Worm (Caenorhabditis elegans) whole organism, mixed stage, embryonic: ENCODE data around the gene D1046.18.

ENCODE experiments used
- lsy-2 ChIP-seq: fragments of 150-350 bp; optimal IDR thresholded peaks from 2 replicates; lab custom pipeline; 2014; ENCODE audit warnings: missing biosample characterization, missing genetic modification characterization
- nhr-28 ChIP-seq: fragments of 150-350 bp; optimal IDR thresholded peaks from 2 replicates; lab custom pipeline; 2014; ENCODE audit warnings: missing biosample characterization, missing genetic modification characterization
- sptf-1 ChIP-seq: sonication (generic microtip); optimal IDR thresholded peaks from 2 replicates; lab custom pipeline; 2017; ENCODE audit warnings: mild to moderate bottlenecking, missing genetic modification characterization, moderate library complexity, missing compliant biosample characterization
- unc-39 ChIP-seq: fragments of 150-350 bp; optimal IDR thresholded peaks from 2 replicates; lab custom pipeline; 2014; ENCODE audit warnings: missing biosample characterization, missing genetic modification characterization

DNA sequence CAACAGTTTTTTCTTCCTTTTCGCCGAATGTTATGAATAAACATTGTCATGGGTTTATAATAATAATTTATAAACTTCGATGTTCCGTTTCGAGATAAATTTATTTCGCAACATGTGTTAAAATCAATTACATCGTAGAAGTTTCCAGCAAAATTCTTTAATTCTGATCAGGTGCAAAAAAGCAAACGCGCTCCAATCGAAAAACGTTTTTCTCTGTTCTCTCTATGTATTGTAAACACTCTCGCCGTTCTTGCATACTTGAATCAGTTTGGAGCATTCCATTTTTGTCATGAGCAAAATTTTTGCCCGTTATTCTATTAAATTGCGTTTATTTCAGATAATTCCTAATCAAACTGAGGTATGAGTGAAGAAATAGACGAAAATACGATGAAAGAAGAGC is 36.3 kb upstream of the D1046.18 start, which contains the start of gene rad-54.L2:
- TF ChIP-seq sptf-1 (tag; lab: Kevin White, UChicago) = no peak
- TF ChIP-seq lsy-2 (tag; lab: Kevin White, UChicago) = peak; percentile 40
- no peak for TF ChIP-seq nhr-28 (tag; lab: Kevin White, UChicago)
- TF ChIP-seq unc-39 = no peak
